Fruit fly (Drosophila melanogaster) whole organism, adult: ENCODE measurements around the gene CG5104.

Experiments used
- CG11617 ChIP-seq: fragments of 200-800 bp; sonication (Bioruptor generic); optimal IDR thresholded peaks from 2 replicates; lab custom pipeline; 2017; ENCODE audit warnings: mild to moderate bottlenecking, missing biosample characterization, missing genetic modification reagents, missing genetic modification characterization
- CG12768 ChIP-seq: fragments of 200-800 bp; sonication (Bioruptor generic); optimal IDR thresholded peaks from 2 replicates; lab custom pipeline; 2017; ENCODE audit warnings: missing biosample characterization, missing genetic modification characterization, mild to moderate bottlenecking, moderate library complexity, missing genetic modification reagents
- CG14711 ChIP-seq: fragments of 200-800 bp; sonication (Bioruptor generic); optimal IDR thresholded peaks from 2 replicates; lab custom pipeline; 2018; ENCODE audit warnings: missing biosample characterization, mild to moderate bottlenecking, missing genetic modification characterization, moderate library complexity
- CG1620 ChIP-seq: fragments of 200-800 bp; sonication (Bioruptor generic); optimal IDR thresholded peaks from 2 replicates; lab custom pipeline; 2016; ENCODE audit warnings: missing biosample characterization, missing genetic modification characterization
- CG33017 ChIP-seq: fragments of 200-800 bp; sonication (Bioruptor generic); optimal IDR thresholded peaks from 2 replicates; lab custom pipeline; 2018; ENCODE audit warnings: missing biosample characterization, mild to moderate bottlenecking, missing genetic modification characterization, moderate library complexity
- CG5204 ChIP-seq: fragments of 200-800 bp; sonication (Bioruptor generic); optimal IDR thresholded peaks from 2 replicates; lab custom pipeline; 2016; ENCODE audit warnings: missing biosample characterization, missing genetic modification characterization
- CG7045 ChIP-seq: fragments of 200-800 bp; sonication (Bioruptor generic); optimal IDR thresholded peaks from 2 replicates; lab custom pipeline; 2017; ENCODE audit warnings: missing biosample characterization, mild to moderate bottlenecking, missing genetic modification characterization
- CG7101 ChIP-seq: fragments of 200-800 bp; sonication (Bioruptor generic); optimal IDR thresholded peaks from 2 replicates; lab custom pipeline; 2018; ENCODE audit warnings: missing biosample characterization, mild to moderate bottlenecking, missing genetic modification characterization, moderate library complexity
- Clk ChIP-seq: fragments of 200-800 bp; sonication (Bioruptor generic); optimal IDR thresholded peaks from 2 replicates; lab custom pipeline; 2017; ENCODE audit warnings: missing biosample characterization, missing genetic modification characterization
- Crg-1 ChIP-seq: fragments of 200-800 bp; sonication (Bioruptor generic); optimal IDR thresholded peaks from 2 replicates; lab custom pipeline; 2016; ENCODE audit warnings: missing biosample characterization, missing genetic modification characterization
- Hr96 ChIP-seq: fragments of 200-800 bp; sonication (Bioruptor generic); optimal IDR thresholded peaks from 2 replicates; lab custom pipeline; 2016; ENCODE audit warnings: missing biosample characterization, missing genetic modification characterization
- Mnt ChIP-seq: fragments of 200-800 bp; sonication (Bioruptor generic); optimal IDR thresholded peaks from 2 replicates; lab custom pipeline; 2016; ENCODE audit warnings: missing biosample characterization, mild to moderate bottlenecking, missing genetic modification characterization
- bab1 ChIP-seq: fragments of 200-800 bp; sonication (Bioruptor generic); optimal IDR thresholded peaks from 3 replicates; lab custom pipeline; 2019; ENCODE audit warnings: missing biosample characterization, mild to moderate bottlenecking, missing genetic modification characterization, moderate library complexity
- cic ChIP-seq: fragments of 200-800 bp; sonication (Bioruptor generic); optimal IDR thresholded peaks from 2 replicates; lab custom pipeline; 2017; ENCODE audit warnings: missing biosample characterization, mild to moderate bottlenecking, missing genetic modification characterization, moderate library complexity
- cnc ChIP-seq, 2 experiments: fragments of >200 bp; optimal IDR thresholded peaks; 2 replicates each; lab custom pipeline; 2017
- kay ChIP-seq: fragments of 200-800 bp; sonication (Bioruptor generic); peaks from one replicate; lab custom pipeline; 2016; ENCODE audit warnings: missing biosample characterization, missing genetic modification characterization, borderline replicate concordance
- ovo ChIP-seq: fragments of 200-800 bp; sonication (Bioruptor generic); optimal IDR thresholded peaks from 2 replicates; lab custom pipeline; 2016; ENCODE audit warnings: missing biosample characterization, missing genetic modification characterization
- pad ChIP-seq: fragments of 200-800 bp; sonication (Bioruptor generic); optimal IDR thresholded peaks from 3 replicates; lab custom pipeline; 2017; ENCODE audit warnings: missing biosample characterization, missing genetic modification characterization, mild to moderate bottlenecking, moderate library complexity, missing genetic modification reagents
- tj ChIP-seq: fragments of 200-800 bp; sonication (Bioruptor generic); optimal IDR thresholded peaks from 3 replicates; lab custom pipeline; 2017; ENCODE audit warnings: missing biosample characterization, mild to moderate bottlenecking, missing genetic modification characterization, moderate library complexity
- toe ChIP-seq: fragments of 200-800 bp; sonication (Bioruptor generic); optimal IDR thresholded peaks from 2 replicates; lab custom pipeline; 2016; ENCODE audit warnings: missing biosample characterization, missing genetic modification characterization

The CG5104 gene

dm6 chr3L:20520687-20521169 lies at the start of gene CG5104, which contains the start of gene mTerf3:
CG5104 (plus strand) TSS chr3L:20521009.
mTerf3 (minus strand) TSS chr3L:20520772.
- TF ChIP-seq Hr96 (GFP tag; lab: Kevin White, UChicago) (no peak), CG7045 (GFP tag; lab: Kevin White, UChicago) (no peak), CG11617 (GFP tag; lab: Kevin White, UChicago) (peak; percentile 56), kay (peak; percentile 78), Crg-1 (GFP tag; lab: Kevin White, UChicago) (no peak), CG7101 (tag; lab: Kevin White, UChicago) (no peak), pad (GFP tag; lab: Kevin White, UChicago) (no peak), Clk (GFP tag; lab: Kevin White, UChicago) (no peak), cnc (optimal IDR thresholded peaks at IDR 0.05; lab: Kevin White, UChicago) (no peak), CG33017 (tag; lab: Kevin White, UChicago) (no peak), CG5204 (GFP tag; lab: Kevin White, UChicago) (no peak), tj (GFP tag; lab: Kevin White, UChicago) (no peak), bab1 (GFP tag; lab: Kevin White, UChicago) (peak; percentile 42), toe (GFP tag; lab: Kevin White, UChicago) (no peak), ovo (GFP tag; lab: Kevin White, UChicago) (no peak), CG14711 (tag; lab: Kevin White, UChicago) (peak; percentile 38), CG1620 (no peak), Mnt (GFP tag; lab: Kevin White, UChicago) (peak; percentile 47), CG12768 (GFP tag; lab: Kevin White, UChicago) (no peak), cic (no peak)

- peak; percentile 50 for TF ChIP-seq pad (GFP tag; lab: Kevin White, UChicago)
- peak; percentile 53 for TF ChIP-seq ovo (GFP tag; lab: Kevin White, UChicago)
- no peak for TF ChIP-seq bab1 (GFP tag; lab: Kevin White, UChicago)
- TF ChIP-seq CG5204 (GFP tag; lab: Kevin White, UChicago): peak; percentile 17
- TF ChIP-seq Mnt (GFP tag; lab: Kevin White, UChicago): peak; percentile 63
- TF ChIP-seq toe (GFP tag; lab: Kevin White, UChicago): peak; percentile 46
- TF ChIP-seq CG7101 (tag; lab: Kevin White, UChicago): peak; percentile 76
- TF ChIP-seq cnc (optimal IDR thresholded peaks at IDR 0.05; lab: Kevin White, UChicago): no peak
- TF ChIP-seq CG14711 (tag; lab: Kevin White, UChicago): peak; percentile 62
- TF ChIP-seq cic: peak; percentile 71
- TF ChIP-seq CG7045 (GFP tag; lab: Kevin White, UChicago): no peak
- TF ChIP-seq CG11617 (GFP tag; lab: Kevin White, UChicago): peak; percentile 41
- peak; percentile 19 for TF ChIP-seq Hr96 (GFP tag; lab: Kevin White, UChicago)
- peak; percentile 32 for TF ChIP-seq CG12768 (GFP tag; lab: Kevin White, UChicago)
- no peak for TF ChIP-seq Clk (GFP tag; lab: Kevin White, UChicago)
- peak; percentile 84 for TF ChIP-seq CG33017 (tag; lab: Kevin White, UChicago)
- TF ChIP-seq kay: peak; percentile 50
- no peak for TF ChIP-seq tj (GFP tag; lab: Kevin White, UChicago)
- peak; percentile 87 for TF ChIP-seq Crg-1 (GFP tag; lab: Kevin White, UChicago)
- TF ChIP-seq CG1620: peak; percentile 12
Measured at dm6 chr3L:20471499-20472313, 49.1 kb upstream of the CG5104 start.

- TF ChIP-seq Clk (GFP tag; lab: Kevin White, UChicago): no peak
- no peak for TF ChIP-seq CG33017 (tag; lab: Kevin White, UChicago)
- TF ChIP-seq ovo (GFP tag; lab: Kevin White, UChicago): no peak
- TF ChIP-seq tj (GFP tag; lab: Kevin White, UChicago): no peak
- TF ChIP-seq CG12768 (GFP tag; lab: Kevin White, UChicago): no peak
- no peak for TF ChIP-seq toe (GFP tag; lab: Kevin White, UChicago)
- TF ChIP-seq bab1 (GFP tag; lab: Kevin White, UChicago): no peak
- no peak for TF ChIP-seq Crg-1 (GFP tag; lab: Kevin White, UChicago)
- TF ChIP-seq CG14711 (tag; lab: Kevin White, UChicago): no peak
- TF ChIP-seq CG1620: no peak
Measured at dm6 chr3L:20472607-20473006, 48.2 kb upstream of the CG5104 start.

- no peak for TF ChIP-seq ovo (GFP tag; lab: Kevin White, UChicago)
- TF ChIP-seq CG33017 (tag; lab: Kevin White, UChicago): peak; percentile 74
- peak; percentile 40 for TF ChIP-seq CG11617 (GFP tag; lab: Kevin White, UChicago)
- peak; percentile 70 for TF ChIP-seq CG7045 (GFP tag; lab: Kevin White, UChicago)
- TF ChIP-seq CG5204 (GFP tag; lab: Kevin White, UChicago): peak; percentile 11
- peak; percentile 60 for TF ChIP-seq Mnt (GFP tag; lab: Kevin White, UChicago)
- TF ChIP-seq Hr96 (GFP tag; lab: Kevin White, UChicago): no peak
- no peak for TF ChIP-seq cic
- peak; percentile 82 for TF ChIP-seq tj (GFP tag; lab: Kevin White, UChicago)
- TF ChIP-seq cnc (optimal IDR thresholded peaks at IDR 0.05; lab: Kevin White, UChicago): no peak
- no peak for TF ChIP-seq CG1620
- TF ChIP-seq CG12768 (GFP tag; lab: Kevin White, UChicago): peak; percentile 78
- no peak for TF ChIP-seq Clk (GFP tag; lab: Kevin White, UChicago)
- no peak for TF ChIP-seq Crg-1 (GFP tag; lab: Kevin White, UChicago)
- TF ChIP-seq CG7101 (tag; lab: Kevin White, UChicago): peak; percentile 74
- peak; percentile 60 for TF ChIP-seq CG14711 (tag; lab: Kevin White, UChicago)
- no peak for TF ChIP-seq bab1 (GFP tag; lab: Kevin White, UChicago)
- peak; percentile 47 for TF ChIP-seq pad (GFP tag; lab: Kevin White, UChicago)
- no peak for TF ChIP-seq kay
- TF ChIP-seq toe (GFP tag; lab: Kevin White, UChicago): peak; percentile 8
Measured at dm6 chr3L:20473021-20473799, 47.6 kb upstream of the CG5104 start, which contains the start of the genes CG32428 and CG5969. CG32428 (minus strand) TSS chr3L:20473723. CG5969 (plus strand) TSS chr3L:20473783.
